Worm (Caenorhabditis elegans): ENCODE measurements around the gene F59E11.5.

F59E11.5 gene

ce11 chrV:8985740-8986139 is 9.2 kb upstream of the F59E11.5 start, which contains the start of gene str-85:
Gene str-85 (minus strand): TSS chrV:8985840.
- TF ChIP-seq lin-11 (tag; optimal IDR thresholded peaks at IDR 0.05) (no peak), ceh-82 (tag; optimal IDR thresholded peaks at IDR 0.05) (no peak), elt-1 (tag; optimal IDR thresholded peaks at IDR 0.05) (no peak), fos-1 (tag; optimal IDR thresholded peaks at IDR 0.05) (no peak), unc-55 (GFP tag; optimal IDR thresholded peaks at IDR 0.05) (no peak), egl-27 (tag; optimal IDR thresholded peaks at IDR 0.05) (no peak), snpc-4 (tag; optimal IDR thresholded peaks at IDR 0.05) (no peak), sma-9 (GFP tag; optimal IDR thresholded peaks at IDR 0.05) (no peak), sma-9 (tag; optimal IDR thresholded peaks at IDR 0.05) (no peak), lin-39 (tag; optimal IDR thresholded peaks at IDR 0.05) (no peak), elt-3 (tag; optimal IDR thresholded peaks at IDR 0.05) (no peak), sem-4 (tag; optimal IDR thresholded peaks at IDR 0.05) (no peak), ztf-1 (GFP tag; conservative IDR thresholded peaks at IDR 0.05) (no peak)

ce11 chrV:8988104-8988503 is 6.8 kb upstream of the F59E11.5 start, which contains the start of gene str-87:
Gene str-87 (minus strand): TSS chrV:8988204.
- TF ChIP-seq nhr-12 (tag; optimal IDR thresholded peaks at IDR 0.05) (no peak), aly-2 (tag; optimal IDR thresholded peaks at IDR 0.05) (no peak), dmd-4 (tag; optimal IDR thresholded peaks at IDR 0.05) (no peak), snpc-4 (tag; optimal IDR thresholded peaks at IDR 0.05) (no peak), elt-3 (tag; optimal IDR thresholded peaks at IDR 0.05) (no peak), sem-4 (tag; optimal IDR thresholded peaks at IDR 0.05) (no peak), nhr-25 (tag; optimal IDR thresholded peaks at IDR 0.05) (no peak), ztf-4 (tag; optimal IDR thresholded peaks at IDR 0.05) (no peak), blmp-1 (tag; optimal IDR thresholded peaks at IDR 0.05; ENCODE audit: insufficient read depth) (no peak), nhr-237 (tag; optimal IDR thresholded peaks at IDR 0.05) (no peak), zag-1 (tag; optimal IDR thresholded peaks at IDR 0.05) (no peak), peb-1 (tag; optimal IDR thresholded peaks at IDR 0.05) (no peak), nhr-10 (tag; optimal IDR thresholded peaks at IDR 0.05) (no peak), lin-11 (tag; optimal IDR thresholded peaks at IDR 0.05) (no peak)

- TF ChIP-seq sma-3 (GFP tag; optimal IDR thresholded peaks at IDR 0.05) (peak; percentile 11), nhr-77 (tag; optimal IDR thresholded peaks at IDR 0.05) (no peak), nhr-25 (tag; optimal IDR thresholded peaks at IDR 0.05) (peak; percentile 77)
Measured at ce11 chrV:8990194-8990649, 4.7 kb upstream of the F59E11.5 start, which contains the start of gene F59E11.7. Gene F59E11.7 (plus strand): TSS chrV:8990244.

ce11 chrV:8991679-8992078 is 3.2 kb upstream of the F59E11.5 start, which contains the start of gene F59E11.6:
Gene F59E11.6 (plus strand): TSS chrV:8991789.
- TF ChIP-seq nhr-11 (tag; optimal IDR thresholded peaks at IDR 0.05): no peak
- TF ChIP-seq egl-27 (tag; optimal IDR thresholded peaks at IDR 0.05): no peak
- TF ChIP-seq nhr-10 (tag; optimal IDR thresholded peaks at IDR 0.05): no peak
- TF ChIP-seq lin-13 (GFP tag; optimal IDR thresholded peaks at IDR 0.05): no peak
- TF ChIP-seq elt-3 (tag; optimal IDR thresholded peaks at IDR 0.05): no peak
- no peak for TF ChIP-seq nhr-12 (tag; optimal IDR thresholded peaks at IDR 0.05)
- no peak for TF ChIP-seq fos-1 (tag; optimal IDR thresholded peaks at IDR 0.05)
- TF ChIP-seq aly-2 (tag; optimal IDR thresholded peaks at IDR 0.05): no peak
- no peak for TF ChIP-seq Y55F3AM.14 (GFP tag; optimal IDR thresholded peaks at IDR 0.05)

- TF ChIP-seq C34F6.9 (tag; optimal IDR thresholded peaks at IDR 0.05): no peak
- TF ChIP-seq sma-9 (GFP tag; optimal IDR thresholded peaks at IDR 0.05): peak; percentile 42
- TF ChIP-seq sma-9 (tag; optimal IDR thresholded peaks at IDR 0.05): no peak
- no peak for TF ChIP-seq snpc-4 (tag; optimal IDR thresholded peaks at IDR 0.05)
- TF ChIP-seq crh-2 (tag; optimal IDR thresholded peaks at IDR 0.05): peak; percentile 15
- TF ChIP-seq sma-3 (GFP tag; optimal IDR thresholded peaks at IDR 0.05): peak; percentile 33
- peak; percentile 10 for TF ChIP-seq sem-4 (tag; optimal IDR thresholded peaks at IDR 0.05)
- TF ChIP-seq blmp-1 (tag; optimal IDR thresholded peaks at IDR 0.05; ENCODE audit: insufficient read depth): peak; percentile 91
- peak; percentile 45 for TF ChIP-seq nhr-21 (tag; optimal IDR thresholded peaks at IDR 0.05)
- TF ChIP-seq nhr-25 (tag; optimal IDR thresholded peaks at IDR 0.05): peak; percentile 33
Measured at ce11 chrV:8994272-8994671, 629 bp upstream of the F59E11.5 start.

ce11 chrV:9001175-9001574 is 6.3 kb downstream of the F59E11.5 start, which contains the start of gene F59E11.2:
Gene F59E11.2 (plus strand): TSS chrV:9001475.
- TF ChIP-seq blmp-1 (tag; optimal IDR thresholded peaks at IDR 0.05; ENCODE audit: insufficient read depth) (no peak), gmeb-1 (tag; optimal IDR thresholded peaks at IDR 0.05) (no peak), unc-55 (GFP tag; optimal IDR thresholded peaks at IDR 0.05) (no peak), nhr-10 (tag; optimal IDR thresholded peaks at IDR 0.05) (no peak), sma-3 (GFP tag; optimal IDR thresholded peaks at IDR 0.05) (no peak), lin-39 (tag; optimal IDR thresholded peaks at IDR 0.05) (no peak), mbf-1 (tag; optimal IDR thresholded peaks at IDR 0.05) (no peak), dmd-4 (tag; optimal IDR thresholded peaks at IDR 0.05) (no peak), unc-39 (tag; optimal IDR thresholded peaks at IDR 0.05) (no peak), mab-5 (tag; optimal IDR thresholded peaks at IDR 0.05) (no peak), nhr-77 (tag; optimal IDR thresholded peaks at IDR 0.05) (no peak), nhr-12 (tag; optimal IDR thresholded peaks at IDR 0.05) (no peak), mdl-1 (tag; optimal IDR thresholded peaks at IDR 0.05) (no peak), lin-13 (GFP tag; optimal IDR thresholded peaks at IDR 0.05) (no peak), ama-1 (optimal IDR thresholded peaks at IDR 0.05) (no peak), sem-4 (tag; optimal IDR thresholded peaks at IDR 0.05) (no peak), unc-62 (GFP tag; optimal IDR thresholded peaks at IDR 0.05) (no peak), zag-1 (tag; optimal IDR thresholded peaks at IDR 0.05) (no peak), ceh-16 (tag; optimal IDR thresholded peaks at IDR 0.05) (no peak), nhr-6 (tag; optimal IDR thresholded peaks at IDR 0.05) (no peak)

All from whole organism, L2 larva.